Fruit fly (Drosophila melanogaster) Kc167 (cell line): ENCODE data around the gene RpL37A.

ENCODE experiments used
- Myc ChIP-seq: fragments of >200 bp; optimal IDR thresholded peaks from 2 replicates; lab custom pipeline; 2017; ENCODE audit warnings: missing external identifiers
- psq ChIP-seq: fragments of >200 bp; optimal IDR thresholded peaks from 2 replicates; lab custom pipeline; 2017; ENCODE audit warnings: missing external identifiers

- TF ChIP-seq Myc (no peak), psq (lab: Kevin White, UChicago) (no peak)
Measured at dm6 chr2L:5052367-5052914, 18.3 kb upstream of the RpL37A start, which contains the start of gene senju.
